Worm (Caenorhabditis elegans) whole organism, L2 larva: ENCODE measurements around the gene C14B9.10.

Source experiments
- C34F6.9 ChIP-seq: fragments of 150-350 bp; optimal IDR thresholded peaks from 2 replicates; lab custom pipeline; 2014; ENCODE audit warnings: missing biosample characterization, missing genetic modification characterization
- F13H6.1 ChIP-seq: sonication (generic microtip); optimal IDR thresholded peaks from 2 replicates; lab custom pipeline; 2016; ENCODE audit warnings: missing genetic modification characterization, missing compliant biosample characterization
- R02D3.7 ChIP-seq: fragments of 150-350 bp; optimal IDR thresholded peaks from 2 replicates; lab custom pipeline; 2014; ENCODE audit warnings: missing biosample characterization, missing genetic modification characterization
- Y55F3AM.14 ChIP-seq: fragments of 200-800 bp; sonication (Bioruptor generic); optimal IDR thresholded peaks from 2 replicates; lab custom pipeline; 2018; ENCODE audit warnings: mild to moderate bottlenecking, missing genetic modification characterization, missing compliant biosample characterization
- ZK546.5 ChIP-seq: sonication (generic microtip); optimal IDR thresholded peaks from 2 replicates; lab custom pipeline; 2017; ENCODE audit warnings: missing biosample characterization, missing genetic modification characterization
- alr-1 ChIP-seq: fragments of 150-350 bp; optimal IDR thresholded peaks from 2 replicates; lab custom pipeline; 2014; ENCODE audit warnings: missing biosample characterization, missing genetic modification characterization
- ama-1 ChIP-seq: fragments of 150-350 bp; optimal IDR thresholded peaks from 2 replicates; lab custom pipeline; 2018; ENCODE audit warnings: inconsistent platforms
- ceh-16 ChIP-seq: fragments of 150-350 bp; optimal IDR thresholded peaks from 2 replicates; lab custom pipeline; 2014; ENCODE audit warnings: missing biosample characterization, missing genetic modification characterization
- ceh-82 ChIP-seq: fragments of 150-350 bp; optimal IDR thresholded peaks from 2 replicates; lab custom pipeline; 2014; ENCODE audit warnings: missing biosample characterization, missing genetic modification characterization
- crh-2 ChIP-seq: sonication (generic microtip); optimal IDR thresholded peaks from 2 replicates; lab custom pipeline; 2017; ENCODE audit warnings: missing biosample characterization, missing genetic modification characterization
- dmd-4 ChIP-seq: sonication (generic microtip); optimal IDR thresholded peaks from 2 replicates; lab custom pipeline; 2017; ENCODE audit warnings: missing biosample characterization, missing genetic modification characterization
- egl-27 ChIP-seq: sonication (generic microtip); optimal IDR thresholded peaks from 3 replicates; lab custom pipeline; 2017; ENCODE audit warnings: missing biosample characterization, missing genetic modification reagents, missing genetic modification characterization
- elt-1 ChIP-seq: fragments of 150-350 bp; optimal IDR thresholded peaks from 2 replicates; lab custom pipeline; 2014; ENCODE audit warnings: missing biosample characterization, missing genetic modification characterization
- elt-3 ChIP-seq: sonication (generic microtip); optimal IDR thresholded peaks from 2 replicates; lab custom pipeline; 2017; ENCODE audit warnings: missing biosample characterization, missing genetic modification characterization
- fos-1 ChIP-seq: fragments of 150-350 bp; optimal IDR thresholded peaks from 2 replicates; lab custom pipeline; 2014; ENCODE audit warnings: missing biosample characterization, missing genetic modification characterization
- gmeb-1 ChIP-seq: fragments of 150-350 bp; optimal IDR thresholded peaks from 2 replicates; lab custom pipeline; 2014; ENCODE audit warnings: missing biosample characterization, missing genetic modification characterization
- lin-11 ChIP-seq: fragments of 150-350 bp; sonication (generic microtip); optimal IDR thresholded peaks from 2 replicates; lab custom pipeline; 2014; ENCODE audit warnings: missing biosample characterization, missing genetic modification characterization, inconsistent platforms, mixed read lengths
- lin-13 ChIP-seq: fragments of 150-350 bp; optimal IDR thresholded peaks from 2 replicates; lab custom pipeline; 2014; ENCODE audit warnings: missing biosample characterization, missing genetic modification reagents, missing genetic modification characterization
- lsy-2 ChIP-seq, 2 experiments: fragments of 150-350 bp in 1 of 2; sonication (generic microtip) in 1 of 2; optimal IDR thresholded peaks; 2 replicates each; lab custom pipeline; 2014 to 2017; ENCODE audit warnings: missing biosample characterization in 2 of 2, missing genetic modification characterization in 2 of 2
- mab-5 ChIP-seq: fragments of 150-350 bp; optimal IDR thresholded peaks from 2 replicates; lab custom pipeline; 2014; ENCODE audit warnings: missing biosample characterization, missing genetic modification characterization
- mbf-1 ChIP-seq: sonication (generic microtip); optimal IDR thresholded peaks from 2 replicates; lab custom pipeline; 2017; ENCODE audit warnings: missing biosample characterization, missing genetic modification characterization
- mdl-1 ChIP-seq, 2 experiments: fragments of 150-350 bp in 1 of 2; sonication (generic microtip) in 1 of 2; optimal IDR thresholded peaks; 2 replicates each; lab custom pipeline; 2017; ENCODE audit warnings: missing biosample characterization in 2 of 2, missing genetic modification characterization in 2 of 2
- nhr-11 ChIP-seq: fragments of 150-350 bp; optimal IDR thresholded peaks from 2 replicates; lab custom pipeline; 2014; ENCODE audit warnings: missing biosample characterization, missing genetic modification characterization
- nhr-12 ChIP-seq: fragments of 150-350 bp; optimal IDR thresholded peaks from 2 replicates; lab custom pipeline; 2014; ENCODE audit warnings: missing biosample characterization, missing genetic modification characterization
- nhr-129 ChIP-seq: fragments of 150-350 bp; optimal IDR thresholded peaks from 2 replicates; lab custom pipeline; 2014; ENCODE audit warnings: missing biosample characterization, missing genetic modification characterization
- nhr-21 ChIP-seq: fragments of 150-350 bp; optimal IDR thresholded peaks from 2 replicates; lab custom pipeline; 2014; ENCODE audit warnings: missing biosample characterization, missing genetic modification characterization
- nhr-23 ChIP-seq: fragments of 150-350 bp; optimal IDR thresholded peaks from 2 replicates; lab custom pipeline; 2014; ENCODE audit warnings: missing biosample characterization, missing genetic modification reagents, missing genetic modification characterization
- nhr-25 ChIP-seq: fragments of 150-350 bp; sonication (generic microtip); optimal IDR thresholded peaks from 3 replicates; lab custom pipeline; 2014; ENCODE audit warnings: missing biosample characterization, missing genetic modification characterization
- nhr-6 ChIP-seq: fragments of 150-350 bp; optimal IDR thresholded peaks from 2 replicates; lab custom pipeline; 2014; ENCODE audit warnings: missing biosample characterization, missing genetic modification characterization
- nhr-77 ChIP-seq: fragments of 150-350 bp; optimal IDR thresholded peaks from 2 replicates; lab custom pipeline; 2014; ENCODE audit warnings: missing biosample characterization, missing genetic modification characterization
- sem-4 ChIP-seq: fragments of 150-350 bp; optimal IDR thresholded peaks from 2 replicates; lab custom pipeline; 2014; ENCODE audit warnings: missing biosample characterization, missing genetic modification reagents, missing genetic modification characterization
- skn-1 ChIP-seq: sonication (generic microtip); optimal IDR thresholded peaks from 2 replicates; lab custom pipeline; 2017; ENCODE audit warnings: missing biosample characterization, missing genetic modification characterization
- sma-3 ChIP-seq: sonication (generic microtip); optimal IDR thresholded peaks from 2 replicates; lab custom pipeline; 2016; ENCODE audit warnings: missing genetic modification reagents, missing genetic modification characterization, missing compliant biosample characterization
- sma-9 ChIP-seq, 2 experiments: fragments of 150-350 bp in 1 of 2; sonication (generic microtip) in 1 of 2; optimal IDR thresholded peaks; 2 replicates each; lab custom pipeline; 2014 to 2016; ENCODE audit warnings: missing genetic modification characterization in 2 of 2, mild to moderate bottlenecking in 1 of 2, missing biosample characterization in 1 of 2, missing compliant biosample characterization in 1 of 2, missing genetic modification reagents in 1 of 2, moderate library complexity in 1 of 2
- snpc-4 ChIP-seq: fragments of 150-350 bp; optimal IDR thresholded peaks from 2 replicates; lab custom pipeline; 2014; ENCODE audit warnings: missing biosample characterization, missing genetic modification characterization
- unc-39 ChIP-seq: fragments of 150-350 bp; optimal IDR thresholded peaks from 2 replicates; lab custom pipeline; 2014; ENCODE audit warnings: missing biosample characterization, missing genetic modification characterization
- unc-55 ChIP-seq: fragments of 150-350 bp; sonication (generic microtip); optimal IDR thresholded peaks from 3 replicates; lab custom pipeline; 2014; ENCODE audit warnings: missing biosample characterization, missing genetic modification reagents, missing genetic modification characterization
- zag-1 ChIP-seq: fragments of 150-350 bp; optimal IDR thresholded peaks from 2 replicates; lab custom pipeline; 2014; ENCODE audit warnings: missing biosample characterization, missing genetic modification characterization
- ztf-1 ChIP-seq: fragments of 200-800 bp; sonication (Bioruptor generic); conservative IDR thresholded peaks from 2 replicates; pipeline ENCODE4 v1.3.6; 2022; ENCODE audit warnings: missing genetic modification characterization, missing compliant biosample characterization
- ztf-4 ChIP-seq: fragments of 150-350 bp; optimal IDR thresholded peaks from 2 replicates; lab custom pipeline; 2014; ENCODE audit warnings: missing biosample characterization, missing genetic modification characterization

Gene C14B9.10

ce11 chrIII:8164771-8165170, 34.1 kb downstream of the C14B9.10 start:
- TF ChIP-seq zag-1 (tag; lab: Kevin White, UChicago) (no peak), alr-1 (tag; lab: Kevin White, UChicago) (no peak), nhr-11 (no peak), sma-9 (GFP tag; optimal IDR thresholded peaks at IDR 0.05; lab: Kevin White, UChicago) (no peak), sma-9 (tag; optimal IDR thresholded peaks at IDR 0.05; lab: Kevin White, UChicago) (no peak), gmeb-1 (tag; lab: Kevin White, UChicago) (no peak), sma-3 (no peak), lin-11 (tag; lab: Kevin White, UChicago) (no peak), fos-1 (no peak), ceh-16 (tag; lab: Kevin White, UChicago) (no peak), snpc-4 (no peak), ama-1 (lab: Kevin White, UChicago) (no peak), elt-1 (tag; lab: Kevin White, UChicago) (no peak), nhr-12 (tag; lab: Kevin White, UChicago) (no peak)

DNA sequence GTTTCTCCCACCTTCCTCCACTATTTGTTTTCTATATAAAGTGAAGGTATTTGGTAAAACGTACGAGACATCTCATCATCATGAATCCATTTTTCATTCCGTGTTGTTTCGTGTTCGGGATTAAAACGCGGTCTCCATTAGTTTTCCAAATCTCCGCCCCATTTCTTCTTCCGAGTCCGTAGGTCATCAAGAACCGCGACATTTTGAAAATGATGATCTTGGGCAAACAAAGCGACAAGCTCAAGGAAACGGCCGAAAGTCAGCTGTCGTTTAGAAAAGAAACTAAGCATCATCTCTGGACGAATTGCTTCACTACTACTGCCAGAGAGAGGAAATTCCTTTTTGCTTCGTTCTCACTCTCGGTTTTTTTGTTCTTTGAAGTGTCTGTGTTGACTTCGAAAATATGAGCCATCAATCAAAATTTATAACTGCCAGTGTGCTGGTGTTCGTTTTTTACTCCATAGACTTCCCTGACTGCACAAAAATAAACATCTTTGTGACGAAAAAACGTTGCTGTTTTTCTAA, 42.0 kb downstream of the C14B9.10 start:
- TF ChIP-seq elt-3 (tag; lab: Kevin White, UChicago) (no peak), F13H6.1 (no peak), nhr-129 (tag; lab: Kevin White, UChicago) (peak; percentile 12), sma-3 (no peak), mdl-1 (tag; optimal IDR thresholded peaks at IDR 0.05; lab: Kevin White, UChicago) (no peak), skn-1 (tag; lab: Kevin White, UChicago) (no peak), nhr-25 (no peak)
- TF ChIP-seq, all 48 proteins: peak for 1

DNA sequence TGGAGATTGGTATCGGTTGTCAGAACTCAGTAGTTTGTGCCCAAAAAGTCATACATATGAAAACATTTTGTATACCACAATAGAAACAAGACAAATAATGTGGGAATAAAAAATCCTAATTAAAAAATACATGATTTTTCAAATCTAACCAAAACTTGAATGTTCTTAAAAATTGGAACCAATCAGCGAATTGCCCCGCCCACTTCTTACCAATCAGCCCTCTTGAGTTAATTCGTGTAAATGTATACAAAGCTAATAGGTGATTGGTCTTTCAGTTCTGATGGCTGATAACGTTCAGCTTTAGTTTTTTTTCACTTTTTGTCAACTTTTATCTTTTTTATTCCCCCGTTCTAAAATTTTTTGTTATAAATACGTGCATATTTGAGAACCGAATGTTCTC, 44.6 kb downstream of the C14B9.10 start:
- TF ChIP-seq lsy-2 (tag; optimal IDR thresholded peaks at IDR 0.05; lab: Kevin White, UChicago) (no peak), C34F6.9 (tag; lab: Kevin White, UChicago) (no peak), mab-5 (tag; lab: Kevin White, UChicago) (no peak), Y55F3AM.14 (GFP tag; lab: Kevin White, UChicago) (no peak), sma-9 (GFP tag; optimal IDR thresholded peaks at IDR 0.05; lab: Kevin White, UChicago) (no peak), sma-9 (tag; optimal IDR thresholded peaks at IDR 0.05; lab: Kevin White, UChicago) (no peak), mbf-1 (tag; lab: Kevin White, UChicago) (no peak), sem-4 (tag; lab: Kevin White, UChicago) (no peak), sma-3 (no peak), ama-1 (lab: Kevin White, UChicago) (no peak), unc-39 (tag; lab: Kevin White, UChicago) (no peak)
- TF ChIP-seq, all 48 proteins: peak for 0

ce11 chrIII:8176265-8176664, 45.6 kb downstream of the C14B9.10 start, which contains the start of gene C50C3.12:
TSS of gene C50C3.12 (plus strand) at chrIII:8176565.
- TF ChIP-seq ztf-1 (GFP tag; lab: Robert Waterston, UW) = no peak
- no peak for TF ChIP-seq nhr-23 (tag; lab: Kevin White, UChicago)
- no peak for TF ChIP-seq ztf-4 (tag; lab: Kevin White, UChicago)
- TF ChIP-seq dmd-4 (tag; lab: Kevin White, UChicago) = no peak
- no peak for TF ChIP-seq Y55F3AM.14 (GFP tag; lab: Kevin White, UChicago)
- no peak for TF ChIP-seq F13H6.1
- TF ChIP-seq gmeb-1 (tag; lab: Kevin White, UChicago) = no peak
- TF ChIP-seq lsy-2 (tag; optimal IDR thresholded peaks at IDR 0.05; lab: Kevin White, UChicago) = no peak
- no peak for TF ChIP-seq mab-5 (tag; lab: Kevin White, UChicago)
- TF ChIP-seq crh-2 (tag; lab: Kevin White, UChicago) = no peak
- TF ChIP-seq skn-1 (tag; lab: Kevin White, UChicago) = no peak
- TF ChIP-seq unc-55 (GFP tag; lab: Kevin White, UChicago) = no peak
- no peak for TF ChIP-seq ZK546.5 (tag; lab: Kevin White, UChicago)

DNA sequence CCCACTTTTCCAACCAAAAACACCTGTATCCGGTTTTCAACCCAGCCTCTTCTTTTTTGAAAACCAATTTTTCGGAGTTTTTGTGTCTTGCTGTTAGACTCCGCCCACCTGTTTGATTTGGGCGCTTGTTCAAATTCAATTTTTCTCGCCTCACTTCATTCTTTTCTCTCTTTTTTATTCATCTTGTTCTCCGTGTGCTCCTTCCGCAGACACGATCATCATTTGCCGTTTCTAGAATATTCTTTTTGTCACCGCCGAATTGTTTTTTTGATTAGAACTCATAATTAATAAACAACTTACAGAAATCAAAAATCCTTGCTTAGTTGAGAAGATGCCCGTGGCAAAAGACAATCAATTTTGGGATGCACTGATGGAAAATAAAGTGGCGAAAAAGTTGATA, 48.3 kb downstream of the C14B9.10 start, which contains the start of gene C50C3.5:
C50C3.5 (plus strand) TSS at position 301 of the 400 bp plus-strand sequence.
- TF ChIP-seq nhr-12 (tag; lab: Kevin White, UChicago) (no peak), nhr-21 (tag; lab: Kevin White, UChicago) (no peak), ceh-16 (tag; lab: Kevin White, UChicago) (no peak), egl-27 (tag; lab: Kevin White, UChicago) (no peak), R02D3.7 (tag; lab: Kevin White, UChicago) (no peak), ceh-82 (tag; lab: Kevin White, UChicago) (no peak), nhr-77 (tag; lab: Kevin White, UChicago) (no peak), nhr-6 (tag; lab: Kevin White, UChicago) (no peak), lin-13 (no peak)
